Worm (Caenorhabditis elegans) whole organism, L4 larva: ENCODE results near the gene K10B3.1.

Experiments used
- F10B5.3 ChIP-seq: sonication (generic microtip); optimal IDR thresholded peaks from 2 replicates; lab custom pipeline; 2016; ENCODE audit warnings: mild to moderate bottlenecking, missing genetic modification characterization, missing compliant biosample characterization
- F26F4.8 ChIP-seq: fragments of 200-800 bp; sonication (Bioruptor generic); conservative IDR thresholded peaks from 2 replicates; pipeline ENCODE4 v1.3.6; 2022; ENCODE audit warnings: missing genetic modification characterization, missing compliant biosample characterization
- F49E8.2 ChIP-seq: sonication (generic microtip); optimal IDR thresholded peaks from 2 replicates; lab custom pipeline; 2016; ENCODE audit warnings: missing compliant biosample characterization, mild to moderate bottlenecking, missing genetic modification characterization, borderline replicate concordance
- R02D3.7 ChIP-seq: fragments of 150-350 bp; sonication (generic microtip); optimal IDR thresholded peaks from 3 replicates; lab custom pipeline; 2014; ENCODE audit warnings: missing biosample characterization, missing genetic modification characterization
- T20F7.1 ChIP-seq: fragments of 200-800 bp; sonication (Bioruptor generic); optimal IDR thresholded peaks from 2 replicates; lab custom pipeline; 2018; ENCODE audit warnings: mild to moderate bottlenecking, missing genetic modification characterization, missing compliant biosample characterization
- Y105C5A.15 ChIP-seq: fragments of 200-800 bp; sonication (Bioruptor generic); IDR thresholded peaks from 2 replicates; pipeline ENCODE4 v1.3.6; 2022; ENCODE audit warnings: missing genetic modification characterization, missing compliant biosample characterization
- Y75B8A.6 ChIP-seq: fragments of 200-800 bp; sonication (Bioruptor generic); IDR thresholded peaks from 2 replicates; pipeline ENCODE4 v1.3.6; 2022; ENCODE audit warnings: missing genetic modification reagents, missing genetic modification characterization, missing compliant biosample characterization
- aha-1 ChIP-seq: fragments of 150-350 bp; peaks from one replicate; lab custom pipeline; 2014; ENCODE audit warnings: missing biosample characterization, missing genetic modification characterization
- ceh-62 ChIP-seq: sonication (generic microtip); optimal IDR thresholded peaks from 2 replicates; lab custom pipeline; 2017; ENCODE audit warnings: missing biosample characterization, missing genetic modification characterization
- ctbp-1 ChIP-seq: fragments of 200-800 bp; sonication (Bioruptor generic); IDR thresholded peaks from 2 replicates; pipeline ENCODE4 v1.3.6; 2022; ENCODE audit warnings: missing genetic modification reagents, missing genetic modification characterization, missing compliant biosample characterization
- daf-16 ChIP-seq, 3 experiments: sonication (generic microtip); optimal IDR thresholded peaks; 2 replicates each; lab custom pipeline; 2016 to 2017; ENCODE audit warnings: missing genetic modification characterization in 3 of 3, missing genetic modification reagents in 3 of 3, mild to moderate bottlenecking in 2 of 3, missing compliant biosample characterization in 2 of 3, missing biosample characterization in 1 of 3, moderate library complexity in 1 of 3
- dmd-6 ChIP-seq: fragments of 200-800 bp; sonication (Bioruptor generic); IDR thresholded peaks from 2 replicates; pipeline ENCODE4 v1.3.6; 2022; ENCODE audit warnings: missing genetic modification reagents, missing genetic modification characterization, missing compliant biosample characterization
- dve-1 ChIP-seq: sonication (generic microtip); optimal IDR thresholded peaks from 2 replicates; lab custom pipeline; 2017; ENCODE audit warnings: antibody characterized with exemption, mild to moderate bottlenecking, missing genetic modification characterization, missing compliant biosample characterization; ENCODE audit not compliant: insufficient read depth
- fos-1 ChIP-seq: fragments of 150-350 bp; optimal IDR thresholded peaks from 2 replicates; lab custom pipeline; 2014; ENCODE audit warnings: missing biosample characterization, missing genetic modification characterization
- hif-1 ChIP-seq, 2 experiments: sonication (generic microtip); optimal IDR thresholded peaks; 2 replicates each; lab custom pipeline; 2016 to 2017; ENCODE audit warnings: missing compliant biosample characterization in 2 of 2, missing genetic modification characterization in 2 of 2, missing genetic modification reagents in 2 of 2, missing genotype in 2 of 2, mild to moderate bottlenecking in 1 of 2
- hlh-11 ChIP-seq: fragments of 200-800 bp; sonication (Bioruptor generic); optimal IDR thresholded peaks from 2 replicates; lab custom pipeline; 2018; ENCODE audit warnings: mild to moderate bottlenecking, missing genetic modification characterization, missing compliant biosample characterization
- jun-1 ChIP-seq: fragments of 150-350 bp; optimal IDR thresholded peaks from 2 replicates; lab custom pipeline; 2014; ENCODE audit warnings: missing biosample characterization, missing genetic modification reagents, missing genetic modification characterization
- lin-38 ChIP-seq: fragments of 200-800 bp; sonication (Bioruptor generic); IDR thresholded peaks from 2 replicates; pipeline ENCODE4 v1.3.6; 2022; ENCODE audit warnings: missing genetic modification reagents, missing genetic modification characterization, missing compliant biosample characterization
- lir-3 ChIP-seq: sonication (generic microtip); optimal IDR thresholded peaks from 2 replicates; lab custom pipeline; 2016; ENCODE audit warnings: mild to moderate bottlenecking, missing genetic modification characterization, missing compliant biosample characterization
- mdl-1 ChIP-seq, 2 experiments: fragments of 150-350 bp in 1 of 2; sonication (generic microtip) in 1 of 2; optimal IDR thresholded peaks; 2 replicates each; lab custom pipeline; 2014 to 2017; ENCODE audit warnings: missing biosample characterization in 2 of 2, missing genetic modification characterization in 2 of 2
- nhr-111 ChIP-seq: fragments of 200-800 bp; sonication (Bioruptor generic); optimal IDR thresholded peaks from 2 replicates; lab custom pipeline; 2018; ENCODE audit warnings: mild to moderate bottlenecking, missing genetic modification characterization, missing compliant biosample characterization
- nhr-25 ChIP-seq: sonication (generic microtip); optimal IDR thresholded peaks from 2 replicates; lab custom pipeline; 2017; ENCODE audit warnings: missing genetic modification characterization, mild to moderate bottlenecking, missing compliant biosample characterization, antibody characterized with exemption, moderate library complexity, borderline replicate concordance; ENCODE audit not compliant: insufficient read depth
- nhr-28 ChIP-seq: fragments of 150-350 bp; optimal IDR thresholded peaks from 2 replicates; lab custom pipeline; 2014; ENCODE audit warnings: missing biosample characterization, missing genetic modification characterization
- nhr-41 ChIP-seq: fragments of 200-800 bp; sonication (Bioruptor generic); IDR thresholded peaks from 2 replicates; pipeline ENCODE4 v1.3.6; 2022; ENCODE audit warnings: missing genetic modification reagents, missing genetic modification characterization, missing compliant biosample characterization
- nhr-6 ChIP-seq: fragments of 150-350 bp; optimal IDR thresholded peaks from 2 replicates; lab custom pipeline; 2014; ENCODE audit warnings: missing biosample characterization, missing genetic modification characterization
- nhr-76 ChIP-seq: fragments of 150-350 bp; optimal IDR thresholded peaks from 2 replicates; lab custom pipeline; 2014; ENCODE audit warnings: missing biosample characterization, missing genetic modification characterization
- php-3 ChIP-seq: fragments of 200-800 bp; sonication (Bioruptor generic); IDR thresholded peaks from 2 replicates; pipeline ENCODE4 v1.3.6; 2022; ENCODE audit warnings: missing genetic modification reagents, missing genetic modification characterization, missing compliant biosample characterization
- pqm-1 ChIP-seq: sonication (generic microtip); optimal IDR thresholded peaks from 2 replicates; lab custom pipeline; 2017; ENCODE audit warnings: missing biosample characterization, missing genetic modification characterization
- set-16 ChIP-seq: fragments of 200-800 bp; sonication (Bioruptor generic); IDR thresholded peaks from 2 replicates; pipeline ENCODE4 v1.3.6; 2022; ENCODE audit warnings: missing genetic modification reagents, missing genetic modification characterization, missing compliant biosample characterization
- skn-1 ChIP-seq: fragments of 150-350 bp; optimal IDR thresholded peaks from 2 replicates; lab custom pipeline; 2014; ENCODE audit warnings: missing biosample characterization, missing genetic modification characterization
- tag-97 ChIP-seq: fragments of 200-800 bp; sonication (Bioruptor generic); IDR thresholded peaks from 2 replicates; pipeline ENCODE4 v1.3.6; 2022; ENCODE audit warnings: missing genetic modification characterization, missing compliant biosample characterization
- unc-62 ChIP-seq, 3 experiments: fragments of 150-350 bp in 1 of 3; sonication (generic microtip); optimal IDR thresholded peaks in 2 of 3; peaks in 1 of 3; 1 replicate in 1 of 3; 2 replicates in 2 of 3; lab custom pipeline; 2014 to 2017; ENCODE audit warnings: missing biosample characterization in 3 of 3, missing genetic modification characterization in 3 of 3, missing genetic modification reagents in 3 of 3, missing genotype in 1 of 3
- zfp-2 ChIP-seq: sonication (generic microtip); optimal IDR thresholded peaks from 2 replicates; lab custom pipeline; 2016; ENCODE audit warnings: mild to moderate bottlenecking, missing genetic modification characterization, missing compliant biosample characterization
- zip-2 ChIP-seq: fragments of 150-350 bp; optimal IDR thresholded peaks from 2 replicates; lab custom pipeline; 2014; ENCODE audit warnings: missing biosample characterization, missing genetic modification characterization
- ztf-7 ChIP-seq: fragments of 150-350 bp; optimal IDR thresholded peaks from 2 replicates; lab custom pipeline; 2014; ENCODE audit warnings: missing biosample characterization, missing genetic modification characterization

K10B3.1 gene

DNA sequence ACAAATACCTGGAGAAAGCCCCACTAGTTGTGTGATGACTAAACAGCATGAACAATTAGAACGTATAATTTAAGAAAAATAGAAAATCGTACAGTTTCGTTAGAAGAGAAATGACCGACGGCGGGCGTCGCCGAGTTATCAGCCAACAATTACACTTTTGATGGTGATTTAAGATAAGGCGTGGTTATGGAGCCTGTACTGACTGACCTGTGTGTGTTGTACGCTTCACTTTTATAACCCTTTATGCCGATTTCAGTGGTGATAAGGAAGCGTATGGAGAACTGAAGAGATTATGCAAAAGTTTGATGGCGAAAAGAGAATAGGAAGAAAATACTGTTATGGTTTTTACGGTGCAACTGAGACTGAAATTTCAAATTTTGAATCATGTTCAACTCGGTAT, 17.8 kb downstream of the K10B3.1 start (continued):
- TF ChIP-seq ctbp-1 (GFP tag; lab: Robert Waterston, UW) (no peak), nhr-111 (GFP tag; lab: Kevin White, UChicago) (no peak), set-16 (GFP tag; lab: Robert Waterston, UW) (no peak), F10B5.3 (no peak), hif-1 (tag; optimal IDR thresholded peaks at IDR 0.05; lab: Kevin White, UChicago) (no peak)

DNA sequence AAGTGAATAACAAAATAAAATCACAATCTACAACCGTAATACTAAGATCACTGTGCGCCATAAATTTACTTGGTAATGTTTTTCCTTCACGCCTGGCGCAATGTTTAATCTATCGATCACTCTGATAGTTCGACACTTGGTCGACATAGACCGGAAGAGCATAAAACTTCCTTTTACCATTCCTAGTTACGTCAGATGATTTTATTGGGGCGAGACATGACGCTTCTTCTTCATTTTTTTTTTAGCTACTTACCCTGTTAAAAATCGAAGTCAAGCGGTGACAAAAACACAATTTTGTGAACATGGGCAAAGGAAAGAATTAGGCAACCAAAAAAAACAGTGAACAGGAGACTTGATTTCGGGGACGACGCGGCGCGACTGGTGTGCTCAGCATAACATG, 19.3 kb downstream of the K10B3.1 start:
- TF ChIP-seq dve-1: peak; percentile 20
- 0 out of 2 replicates have a peak, but pooled peaks have one; percentile 16 for TF ChIP-seq dmd-6 (GFP tag; lab: Robert Waterston, UW)
- peak; percentile 34; the same call in 1 of the 2 replicates for TF ChIP-seq php-3
- no peak for TF ChIP-seq daf-16 (GFP tag; optimal IDR thresholded peaks at IDR 0.05; lab: Kevin White, UChicago)
- TF ChIP-seq daf-16 (tag; optimal IDR thresholded peaks at IDR 0.05; lab: Kevin White, UChicago): peak; percentile 4
- TF ChIP-seq jun-1 (tag; lab: Kevin White, UChicago): no peak
- TF ChIP-seq lin-38 (GFP tag; lab: Robert Waterston, UW): no peak
- no peak for TF ChIP-seq nhr-28 (tag; lab: Kevin White, UChicago)
- peak; percentile 31 for TF ChIP-seq aha-1 (tag; lab: Kevin White, UChicago)
- peak; percentile 85 for TF ChIP-seq ztf-7

DNA sequence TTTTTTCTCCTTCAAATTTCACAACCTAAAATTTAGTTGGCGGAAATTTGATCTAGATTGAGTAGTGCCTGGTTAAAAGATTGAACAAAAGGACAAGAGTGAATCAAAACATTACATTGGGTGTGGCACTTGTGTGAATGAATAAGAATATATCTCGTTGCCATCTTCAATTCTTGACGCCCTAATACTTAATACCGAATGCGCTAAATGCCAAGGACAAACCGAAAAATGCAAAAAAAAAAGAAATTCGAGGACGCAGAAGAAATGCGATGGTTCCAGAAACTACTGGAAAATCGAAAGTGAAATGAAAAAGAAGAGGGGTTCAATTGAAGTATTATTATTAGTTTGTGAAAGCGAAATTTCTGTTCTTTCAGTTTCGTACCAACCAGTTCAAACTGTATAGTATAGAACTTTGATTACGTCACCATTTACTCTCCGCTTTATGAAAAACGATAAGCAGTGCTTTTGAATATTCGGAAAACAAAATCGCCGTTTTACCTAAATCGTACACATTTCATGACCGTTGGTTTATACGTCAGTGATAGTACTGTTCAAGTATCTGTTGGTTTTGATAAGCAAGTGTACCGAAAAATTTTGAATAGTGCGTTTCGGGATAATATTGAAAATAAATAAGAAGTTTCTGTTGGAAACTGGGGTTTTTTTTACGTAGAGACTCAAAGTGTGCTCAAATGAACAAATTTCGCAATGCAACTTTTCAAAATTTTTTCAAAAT, 20.0 kb downstream of the K10B3.1 start:
- TF ChIP-seq nhr-25 (tag; lab: Kevin White, UChicago) (peak; percentile 26), nhr-76 (tag; lab: Kevin White, UChicago) (no peak), nhr-41 (GFP tag; lab: Robert Waterston, UW) (no peak), fos-1 (tag; lab: Kevin White, UChicago) (no peak), F26F4.8 (GFP tag; lab: Robert Waterston, UW) (no peak), F49E8.2 (tag; lab: Kevin White, UChicago) (no peak), daf-16 (GFP tag; optimal IDR thresholded peaks at IDR 0.05; lab: Kevin White, UChicago) (no peak), daf-16 (tag; optimal IDR thresholded peaks at IDR 0.05; lab: Kevin White, UChicago) (peak; percentile 85), set-16 (GFP tag; lab: Robert Waterston, UW) (no peak), nhr-28 (tag; lab: Kevin White, UChicago) (peak; percentile 44), ceh-62 (no peak), ctbp-1 (GFP tag; lab: Robert Waterston, UW) (no peak), R02D3.7 (no peak), php-3 (no peak), Y105C5A.15 (no peak), jun-1 (tag; lab: Kevin White, UChicago) (no peak), dmd-6 (GFP tag; lab: Robert Waterston, UW) (no peak), dve-1 (peak; percentile 36), nhr-6 (tag; lab: Kevin White, UChicago) (no peak), T20F7.1 (GFP tag; lab: Kevin White, UChicago) (no peak), tag-97 (GFP tag; lab: Robert Waterston, UW) (no peak), lir-3 (tag; lab: Kevin White, UChicago) (no peak), pqm-1 (tag; lab: Kevin White, UChicago) (peak; percentile 30), Y75B8A.6 (no peak), zip-2 (no peak), mdl-1 (tag; optimal IDR thresholded peaks at IDR 0.05; lab: Kevin White, UChicago) (no peak)

ce11 chrX:3156062-3156791, 20.9 kb downstream of the K10B3.1 start:
- TF ChIP-seq aha-1 (tag; lab: Kevin White, UChicago) (peak; percentile 94), unc-62 (GFP tag; optimal IDR thresholded peaks at IDR 0.05 in 1 of 2; lab: Kevin White, UChicago) (peak in 1 of 2 experiments; percentile 89), unc-62 (tag; optimal IDR thresholded peaks at IDR 0.05; lab: Kevin White, UChicago) (no peak), zfp-2 (no peak), hlh-11 (tag; lab: Kevin White, UChicago) (peak; percentile 18), skn-1 (tag; lab: Kevin White, UChicago) (no peak), nhr-28 (tag; lab: Kevin White, UChicago) (peak; percentile 36), daf-16 (GFP tag; optimal IDR thresholded peaks at IDR 0.05; lab: Kevin White, UChicago) (no peak), daf-16 (tag; optimal IDR thresholded peaks at IDR 0.05; lab: Kevin White, UChicago) (peak; percentile 4)
